Fruit fly (Drosophila melanogaster) whole organism, embryonic: ENCODE data around the gene CG13884.

Source experiments
- CG10321 ChIP-seq: fragments of 200-800 bp; sonication (Bioruptor generic); IDR thresholded peaks from 2 replicates; pipeline ENCODE4 v1.3.6; 2022; ENCODE audit warnings: missing biosample characterization, missing genetic modification characterization
- CG10654 ChIP-seq: fragments of 200-800 bp; sonication (Bioruptor generic); optimal IDR thresholded peaks from 2 replicates; lab custom pipeline; 2016; ENCODE audit warnings: missing biosample characterization, missing genetic modification characterization
- CG11085 ChIP-seq: fragments of 200-800 bp; sonication (Bioruptor generic); IDR thresholded peaks from 2 replicates; pipeline ENCODE4 v1.3.6; 2022; ENCODE audit warnings: missing biosample characterization, missing genetic modification characterization
- CG11456 ChIP-seq: fragments of 200-800 bp; sonication (Bioruptor generic); IDR thresholded peaks from 3 replicates; pipeline ENCODE4 v1.3.6; 2022; ENCODE audit warnings: missing biosample characterization, missing genetic modification characterization
- CG11695 ChIP-seq: fragments of 200-800 bp; sonication (Bioruptor generic); IDR thresholded peaks from 3 replicates; pipeline ENCODE4 v1.3.6; 2022; ENCODE audit warnings: missing biosample characterization, missing genetic modification characterization
- CG12299 ChIP-seq: fragments of 200-800 bp; sonication (Bioruptor generic); optimal IDR thresholded peaks from 2 replicates; lab custom pipeline; 2018; ENCODE audit warnings: missing biosample characterization, mild to moderate bottlenecking, missing genetic modification characterization
- CG1233 ChIP-seq: fragments of 200-800 bp; sonication (Bioruptor generic); optimal IDR thresholded peaks from 4 replicates; lab custom pipeline; 2018; ENCODE audit warnings: missing biosample characterization, mild to moderate bottlenecking, missing genetic modification characterization
- CG12769 ChIP-seq: fragments of 200-800 bp; sonication (Bioruptor generic); optimal IDR thresholded peaks from 2 replicates; lab custom pipeline; 2019; ENCODE audit warnings: missing biosample characterization, mild to moderate bottlenecking, missing genetic modification characterization, moderate library complexity
- CG13123 ChIP-seq: fragments of 200-800 bp; sonication (Bioruptor generic); optimal IDR thresholded peaks from 2 replicates; lab custom pipeline; 2016; ENCODE audit warnings: missing biosample characterization, missing genetic modification characterization
- CG1602 ChIP-seq: fragments of 200-800 bp; sonication (Bioruptor generic); optimal IDR thresholded peaks from 3 replicates; lab custom pipeline; 2016; ENCODE audit warnings: missing biosample characterization, missing genetic modification characterization
- CG17186 ChIP-seq: fragments of 200-800 bp; sonication (Bioruptor generic); optimal IDR thresholded peaks from 3 replicates; lab custom pipeline; 2017; ENCODE audit warnings: missing biosample characterization, missing genetic modification reagents, missing genetic modification characterization
- CG17361 ChIP-seq: fragments of 200-800 bp; sonication (Bioruptor generic); IDR thresholded peaks from 3 replicates; pipeline ENCODE4 v1.3.6; 2022; ENCODE audit warnings: missing biosample characterization, missing genetic modification characterization
- CG18476 ChIP-seq: fragments of 200-800 bp; sonication (Bioruptor generic); optimal IDR thresholded peaks from 2 replicates; lab custom pipeline; 2016; ENCODE audit warnings: missing biosample characterization, mild to moderate bottlenecking, missing genetic modification characterization
- CG2712 ChIP-seq: fragments of 200-800 bp; optimal IDR thresholded peaks from 3 replicates; lab custom pipeline; 2019; ENCODE audit warnings: missing biosample characterization, mild to moderate bottlenecking, missing genetic modification characterization, moderate library complexity
- CG34422 ChIP-seq: fragments of 200-800 bp; sonication (Bioruptor generic); IDR thresholded peaks from 3 replicates; pipeline ENCODE4 v1.3.6; 2022; ENCODE audit warnings: missing biosample characterization, missing genetic modification characterization
- CG7786 ChIP-seq: fragments of 200-800 bp; sonication (Bioruptor generic); optimal IDR thresholded peaks from 2 replicates; lab custom pipeline; 2016; ENCODE audit warnings: missing biosample characterization, missing genetic modification characterization
- CG8290 ChIP-seq, 3 experiments: fragments of 200-800 bp; sonication (Bioruptor generic); optimal IDR thresholded peaks; 2 replicates each; lab custom pipeline; 2016 to 2019; ENCODE audit warnings: missing biosample characterization in 3 of 3, missing genetic modification characterization in 3 of 3, mild to moderate bottlenecking in 2 of 3, moderate library complexity in 1 of 3
- CG9609 ChIP-seq: fragments of 200-800 bp; sonication (Bioruptor generic); optimal IDR thresholded peaks from 3 replicates; lab custom pipeline; 2016; ENCODE audit warnings: missing biosample characterization, missing genetic modification characterization
- Chrac-16 ChIP-seq: fragments of 200-800 bp; sonication (Bioruptor generic); optimal IDR thresholded peaks from 3 replicates; lab custom pipeline; 2016; ENCODE audit warnings: missing biosample characterization, missing genetic modification characterization
- D ChIP-seq, 2 experiments: fragments of 200-800 bp in 1 of 2; fragments of >200 bp in 1 of 2; sonication (Bioruptor generic) in 1 of 2; optimal IDR thresholded peaks; 2 replicates in 1 of 2; 3 replicates in 1 of 2; lab custom pipeline; 2017; ENCODE audit warnings: mild to moderate bottlenecking in 1 of 2, missing biosample characterization in 1 of 2, missing genetic modification characterization in 1 of 2, missing genetic modification reagents in 1 of 2
- Doc3 ChIP-seq: fragments of 200-800 bp; sonication (Bioruptor generic); IDR thresholded peaks from 3 replicates; pipeline ENCODE4 v1.3.6; 2022; ENCODE audit warnings: missing biosample characterization, missing genetic modification characterization; ENCODE audit not compliant: partially characterized antibody
- E2f2 ChIP-seq: fragments of 200-800 bp; sonication (Bioruptor generic); IDR thresholded peaks from 2 replicates; pipeline ENCODE4 v1.3.6; 2022; ENCODE audit warnings: missing biosample characterization, missing genetic modification characterization
- Ets65A ChIP-seq: fragments of 200-800 bp; sonication (Bioruptor generic); peaks from one replicate; lab custom pipeline; 2016; ENCODE audit warnings: missing biosample characterization, missing genetic modification characterization
- Hand ChIP-seq: fragments of 200-800 bp; sonication (Bioruptor generic); optimal IDR thresholded peaks from 2 replicates; lab custom pipeline; 2017; ENCODE audit warnings: mild to moderate bottlenecking, missing biosample characterization, missing genetic modification reagents, missing genetic modification characterization
- Mad ChIP-seq: fragments of 200-800 bp; sonication (Bioruptor generic); optimal IDR thresholded peaks from 2 replicates; lab custom pipeline; 2016; ENCODE audit warnings: missing biosample characterization, missing genetic modification characterization
- Meics ChIP-seq: fragments of 200-800 bp; sonication (Bioruptor generic); optimal IDR thresholded peaks from 2 replicates; lab custom pipeline; 2017; ENCODE audit warnings: missing biosample characterization, mild to moderate bottlenecking, missing genetic modification characterization
- Neu2 ChIP-seq: fragments of 200-800 bp; sonication (Bioruptor generic); optimal IDR thresholded peaks from 3 replicates; lab custom pipeline; 2016; ENCODE audit warnings: missing biosample characterization, missing genetic modification characterization, borderline replicate concordance
- Ravus ChIP-seq: fragments of 200-800 bp; sonication (Bioruptor generic); IDR thresholded peaks from 2 replicates; pipeline ENCODE4 v1.3.6; 2022; ENCODE audit warnings: missing biosample characterization, missing genetic modification characterization
- Six4 ChIP-seq: fragments of 200-800 bp; sonication (Bioruptor generic); optimal IDR thresholded peaks from 2 replicates; lab custom pipeline; 2016; ENCODE audit warnings: missing biosample characterization, missing genetic modification characterization
- Sox102F ChIP-seq: fragments of 200-800 bp; sonication (Bioruptor generic); optimal IDR thresholded peaks from 2 replicates; lab custom pipeline; 2018; ENCODE audit warnings: missing biosample characterization, mild to moderate bottlenecking, missing genetic modification characterization, moderate library complexity
- Trl ChIP-seq, 3 experiments: fragments of >200 bp in 2 of 3; fragments of 200-800 bp in 1 of 3; sonication (Bioruptor generic) in 1 of 3; optimal IDR thresholded peaks; 2 replicates in 1 of 3; 3 replicates in 2 of 3; lab custom pipeline; 2016 to 2017; ENCODE audit warnings: missing biosample characterization in 1 of 3, missing genetic modification characterization in 1 of 3
- ci ChIP-seq: fragments of 200-800 bp; sonication (Bioruptor generic); IDR thresholded peaks from 3 replicates; pipeline ENCODE4 v1.3.6; 2022; ENCODE audit warnings: missing biosample characterization, missing genetic modification characterization
- croc ChIP-seq: fragments of 200-800 bp; sonication (Bioruptor generic); conservative IDR thresholded peaks from 3 replicates; pipeline ENCODE4 v1.3.6; 2022; ENCODE audit warnings: missing biosample characterization, missing genetic modification characterization
- dm ChIP-seq: fragments of 200-800 bp; sonication (Bioruptor generic); optimal IDR thresholded peaks from 3 replicates; lab custom pipeline; 2016; ENCODE audit warnings: missing biosample characterization, missing genetic modification characterization
- dmrt11E ChIP-seq: fragments of 200-800 bp; sonication (Bioruptor generic); optimal IDR thresholded peaks from 3 replicates; lab custom pipeline; 2018; ENCODE audit warnings: missing biosample characterization, mild to moderate bottlenecking, missing genetic modification characterization, moderate library complexity
- eyg ChIP-seq: fragments of 200-800 bp; sonication (Bioruptor generic); optimal IDR thresholded peaks from 3 replicates; lab custom pipeline; 2016; ENCODE audit warnings: missing biosample characterization, missing genetic modification characterization
- fd102C ChIP-seq: fragments of 200-800 bp; sonication (Bioruptor generic); optimal IDR thresholded peaks from 2 replicates; lab custom pipeline; 2018; ENCODE audit warnings: missing biosample characterization, mild to moderate bottlenecking, missing genetic modification characterization, moderate library complexity
- hkb ChIP-seq, 2 experiments: fragments of 200-800 bp in 1 of 2; fragments of >200 bp in 1 of 2; sonication (Bioruptor generic) in 1 of 2; IDR thresholded peaks in 1 of 2; optimal IDR thresholded peaks in 1 of 2; 2 replicates each; pipeline versions ENCODE4 v1.3.6 to Lab custom; 2017 to 2022; ENCODE audit warnings: missing biosample characterization in 1 of 2, missing genetic modification characterization in 1 of 2
- hth ChIP-seq: fragments of >200 bp; optimal IDR thresholded peaks from 2 replicates; lab custom pipeline; 2017; ENCODE audit warnings: inconsistent platforms
- lbe ChIP-seq: fragments of 200-800 bp; sonication (Bioruptor generic); optimal IDR thresholded peaks from 2 replicates; lab custom pipeline; 2016; ENCODE audit warnings: missing biosample characterization, mild to moderate bottlenecking, missing genetic modification characterization
- luna ChIP-seq: fragments of 200-800 bp; sonication (Bioruptor generic); optimal IDR thresholded peaks from 2 replicates; lab custom pipeline; 2016; ENCODE audit warnings: missing biosample characterization, missing genetic modification characterization
- otp ChIP-seq: fragments of 200-800 bp; sonication (Bioruptor generic); IDR thresholded peaks from 3 replicates; pipeline ENCODE4, ENCODE4 v1.3.6; 2022; ENCODE audit warnings: missing biosample characterization, missing genetic modification characterization
- repo ChIP-seq: fragments of 200-800 bp; sonication (Bioruptor generic); optimal IDR thresholded peaks from 2 replicates; lab custom pipeline; 2016; ENCODE audit warnings: missing biosample characterization, missing genetic modification characterization
- row ChIP-seq: fragments of 200-800 bp; sonication (Bioruptor generic); IDR thresholded peaks from 3 replicates; pipeline ENCODE4 v1.3.6; 2022; ENCODE audit warnings: missing biosample characterization, missing genetic modification characterization
- slbo ChIP-seq: fragments of 200-800 bp; sonication (Bioruptor generic); IDR thresholded peaks from 2 replicates; pipeline ENCODE4 v1.3.6; 2022; ENCODE audit warnings: missing biosample characterization, missing genetic modification characterization
- so ChIP-seq: fragments of 200-800 bp; sonication (Bioruptor generic); IDR thresholded peaks from 3 replicates; pipeline ENCODE4 v1.3.6; 2022; ENCODE audit warnings: missing biosample characterization, missing genetic modification characterization
- stwl ChIP-seq: fragments of 200-800 bp; sonication (Bioruptor generic); optimal IDR thresholded peaks from 3 replicates; lab custom pipeline; 2018; ENCODE audit warnings: missing biosample characterization, mild to moderate bottlenecking, missing genetic modification characterization, moderate library complexity
- sug ChIP-seq: fragments of 200-800 bp; optimal IDR thresholded peaks from 2 replicates; lab custom pipeline; 2019; ENCODE audit warnings: missing biosample characterization, mild to moderate bottlenecking, missing genetic modification characterization, moderate library complexity
- tup ChIP-seq: fragments of 200-800 bp; sonication (Bioruptor generic); optimal IDR thresholded peaks from 2 replicates; lab custom pipeline; 2016; ENCODE audit warnings: missing biosample characterization, mild to moderate bottlenecking, missing genetic modification characterization, moderate library complexity
- vvl ChIP-seq: fragments of 200-800 bp; sonication (Bioruptor generic); IDR thresholded peaks from 2 replicates; pipeline ENCODE4 v1.3.6; 2022; ENCODE audit warnings: missing biosample characterization, missing genetic modification characterization

Gene CG13884

dm6 chr3L:361201-361600 lies 5.0 kb downstream of the CG13884 start, which contains the start of the genes Cdc5 and CG1233 (continued):
- TF ChIP-seq CG1602 (no peak), Six4 (GFP tag; lab: Kevin White, UChicago) (no peak), hth (lab: Kevin White, UChicago) (no peak), Ravus (no peak), Sox102F (GFP tag; lab: Kevin White, UChicago) (no peak), Hand (GFP tag; lab: Kevin White, UChicago) (no peak), CG10654 (GFP tag; lab: Kevin White, UChicago) (no peak), CG18476 (GFP tag; lab: Kevin White, UChicago) (no peak), row (GFP tag; lab: Robert Waterston, UW) (peak; percentile 68), vvl (peak; percentile 69), CG34422 (GFP tag; lab: Robert Waterston, UW) (peak; percentile 60; the same call in 2 of the 3 replicates), CG9609 (GFP tag; lab: Kevin White, UChicago) (peak; percentile 31), CG11456 (GFP tag; lab: Robert Waterston, UW) (no peak), Mad (GFP tag; lab: Kevin White, UChicago) (peak; percentile 76), Ets65A (peak; percentile 79), CG8290 (GFP tag; optimal IDR thresholded peaks at IDR 0.05; lab: Kevin White, UChicago) (no peak), CG8290 (tag; optimal IDR thresholded peaks at IDR 0.05; lab: Kevin White, UChicago) (no peak), fd102C (GFP tag; lab: Kevin White, UChicago) (peak; percentile 41), repo (GFP tag; lab: Kevin White, UChicago) (peak; percentile 20), Meics (no peak), luna (GFP tag; lab: Kevin White, UChicago) (no peak), CG1233 (no peak), dm (GFP tag; lab: Kevin White, UChicago) (peak; percentile 38), Chrac-16 (GFP tag; lab: Kevin White, UChicago) (peak; percentile 20), CG12299 (tag; lab: Kevin White, UChicago) (peak; percentile 45), hkb (optimal IDR thresholded peaks at IDR 0.05; lab: Kevin White, UChicago) (peak; percentile 17), hkb (GFP tag; IDR thresholded peaks at IDR 0.05; lab: Robert Waterston, UW) (no peak), otp (GFP tag; lab: Robert Waterston, UW) (no peak), CG12769 (tag; lab: Kevin White, UChicago) (no peak), D (optimal IDR thresholded peaks at IDR 0.05; lab: Kevin White, UChicago) (no peak), D (GFP tag; optimal IDR thresholded peaks at IDR 0.05; lab: Kevin White, UChicago) (no peak), dmrt11E (tag; lab: Kevin White, UChicago) (peak; percentile 58), Trl (optimal IDR thresholded peaks at IDR 0.05; lab: Kevin White, UChicago) (no peak), Trl (GFP tag; optimal IDR thresholded peaks at IDR 0.05; lab: Kevin White, UChicago) (peak; percentile 15), CG11085 (GFP tag; lab: Robert Waterston, UW) (no peak), lbe (no peak), CG2712 (tag; lab: Kevin White, UChicago) (no peak), CG7786 (GFP tag; lab: Kevin White, UChicago) (peak; percentile 4), CG13123 (GFP tag; lab: Kevin White, UChicago) (no peak), eyg (GFP tag; lab: Kevin White, UChicago) (no peak), sug (no peak), tup (GFP tag; lab: Kevin White, UChicago) (no peak), slbo (peak; percentile 49; the same call in 1 of the 2 replicates), croc (GFP tag; lab: Robert Waterston, UW) (no peak), Doc3 (GFP tag; lab: Robert Waterston, UW) (0 out of 3 replicates have a peak, but pooled peaks have one; percentile 32), CG10321 (GFP tag; lab: Robert Waterston, UW) (no peak), so (no peak), CG17361 (GFP tag; lab: Robert Waterston, UW) (no peak), Neu2 (GFP tag; lab: Kevin White, UChicago) (no peak), CG17186 (GFP tag; lab: Kevin White, UChicago) (peak; percentile 32), CG11695 (GFP tag; lab: Robert Waterston, UW) (no peak), stwl (tag; lab: Kevin White, UChicago) (peak; percentile 79), ci (peak; percentile 78), E2f2 (GFP tag; lab: Robert Waterston, UW) (peak; percentile 19; the same call in 1 of the 2 replicates)
